Worm (Caenorhabditis elegans): ENCODE measurements around the gene srw-34.
"Not testable (repeated sequence)": the region's sequence is repeated elsewhere in the genome, so short reads cannot be mapped to it uniquely, and the experiment has no call there.

srw-34 gene

DNA sequence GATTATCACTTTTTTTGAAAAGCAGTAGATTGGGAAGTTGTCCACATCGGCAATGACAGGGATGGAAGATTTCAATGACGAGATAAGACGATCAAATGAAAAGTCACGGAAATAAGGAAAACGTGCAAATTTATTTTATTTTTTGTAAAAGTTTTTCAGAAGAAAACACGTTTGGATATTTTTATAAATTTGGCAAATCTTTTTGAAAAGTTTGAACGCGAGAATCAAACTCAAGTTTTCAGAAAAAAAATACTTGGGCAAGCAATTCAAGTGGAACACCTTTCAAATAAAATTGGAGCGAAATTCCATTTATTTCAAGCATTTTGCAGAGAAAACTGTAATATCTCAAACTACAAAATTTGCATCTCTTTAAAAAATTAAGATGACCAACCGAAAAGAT, 7.0 kb downstream of the srw-34 start, which contains the start of gene F36D3.5:
Gene F36D3.5 (minus strand): TSS at position 101 of the 400 bp plus-strand sequence.
- not testable (repeated sequence) for TF ChIP-seq lin-38, T26A8.4, F44E2.7 (GFP tag; IDR thresholded peaks at IDR 0.05)

DNA sequence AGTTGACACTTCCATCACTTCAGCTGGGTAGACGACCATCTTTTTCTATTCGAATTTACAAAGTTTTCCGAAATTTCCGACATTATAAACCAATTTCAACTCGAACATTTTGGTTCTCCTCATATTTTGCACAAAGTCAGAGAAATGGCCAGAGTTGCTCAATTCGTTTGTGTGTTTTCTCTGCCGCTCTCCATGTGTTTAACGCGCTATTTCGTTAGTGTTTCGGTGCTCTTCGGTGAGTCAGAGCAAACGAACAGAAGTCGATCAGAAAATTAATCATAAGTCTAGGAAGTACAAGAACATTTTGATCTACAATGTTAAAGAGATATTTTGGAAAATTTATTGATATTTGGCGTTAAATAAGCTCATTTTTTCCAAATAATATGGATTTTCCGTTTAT, 13.5 kb downstream of the srw-34 start, which contains the start of gene srr-3:
Gene srr-3 (minus strand): TSS at position 101 of the 400 bp plus-strand sequence.
- TF ChIP-seq set-16 (GFP tag; IDR thresholded peaks at IDR 0.05) (no peak), zip-11 (GFP tag; IDR thresholded peaks at IDR 0.05) (no peak), zfp-3 (GFP tag; conservative IDR thresholded peaks at IDR 0.05) (no peak), madf-5 (GFP tag; IDR thresholded peaks at IDR 0.05) (no peak), zag-1 (tag; optimal IDR thresholded peaks at IDR 0.05) (no peak), ceh-28 (tag; optimal IDR thresholded peaks at IDR 0.05) (no peak), ztf-7 (tag; optimal IDR thresholded peaks at IDR 0.05) (no peak), daf-8 (GFP tag; IDR thresholded peaks at IDR 0.05) (no peak), lin-15B (tag; optimal IDR thresholded peaks at IDR 0.05) (no peak), nhr-28 (tag; optimal IDR thresholded peaks at IDR 0.05) (no peak), lim-7 (GFP tag; IDR thresholded peaks at IDR 0.05) (no peak)

DNA sequence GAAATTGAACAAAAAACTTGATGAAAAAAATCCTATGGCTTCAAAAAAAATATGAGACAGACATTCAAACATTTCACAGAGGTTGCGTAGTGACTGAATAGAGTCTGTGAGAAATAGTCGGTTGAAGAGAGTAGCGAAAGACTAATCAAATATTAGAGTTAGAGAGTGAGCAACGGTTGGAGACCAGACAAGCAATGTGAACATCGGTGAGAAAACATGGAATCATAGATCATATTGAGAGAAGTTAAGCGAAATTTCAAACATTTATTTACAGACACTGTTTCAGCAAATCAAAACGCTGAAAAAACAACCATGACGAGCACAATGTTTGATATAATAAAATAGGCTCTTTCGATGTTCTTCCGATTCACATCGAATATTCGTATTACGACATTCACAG, 15.5 kb downstream of the srw-34 start:
- TF ChIP-seq unc-62 (GFP tag; optimal IDR thresholded peaks at IDR 0.05 in 1 of 2), result peak in 1 of 2 experiments; percentile 94
- no peak for TF ChIP-seq unc-62 (tag; optimal IDR thresholded peaks at IDR 0.05)
- no peak for TF ChIP-seq hlh-30 (tag; optimal IDR thresholded peaks at IDR 0.05; ENCODE audit: insufficient read depth)

DNA sequence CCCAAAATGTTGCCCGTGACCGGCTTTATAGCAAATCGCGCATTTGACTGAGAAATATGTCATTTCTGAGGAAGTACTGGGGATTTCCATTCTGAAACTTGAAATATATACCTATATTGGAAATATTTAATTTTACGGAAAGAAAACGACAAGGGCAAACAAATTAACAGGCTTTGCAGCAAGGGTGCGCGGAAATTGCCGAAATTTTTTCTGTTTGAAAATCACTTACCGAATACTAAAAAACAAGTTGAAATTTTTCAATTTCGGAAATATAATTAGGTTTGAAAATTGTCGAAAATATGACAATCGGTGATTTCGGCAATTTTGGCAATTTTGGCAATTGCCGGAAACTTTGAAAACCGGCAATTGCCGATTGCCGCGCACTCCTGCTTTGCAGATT, 16.3 kb downstream of the srw-34 start, which contains the start of gene nhr-54:
Gene nhr-54 (minus strand): TSS at position 101 of the 400 bp plus-strand sequence.
- TF ChIP-seq nhr-111 (GFP tag; optimal IDR thresholded peaks at IDR 0.05), result no peak
- TF ChIP-seq daf-16 (GFP tag; optimal IDR thresholded peaks at IDR 0.05), result no peak
- no peak for TF ChIP-seq daf-16 (tag; optimal IDR thresholded peaks at IDR 0.05)
- TF ChIP-seq set-16 (GFP tag; IDR thresholded peaks at IDR 0.05), result no peak
- no peak for TF ChIP-seq nhr-42 (GFP tag; IDR thresholded peaks at IDR 0.05)
- TF ChIP-seq ctbp-1 (GFP tag; IDR thresholded peaks at IDR 0.05), result no peak
- TF ChIP-seq nhr-10 (tag; optimal IDR thresholded peaks at IDR 0.05), result no peak
- TF ChIP-seq lir-3 (tag; optimal IDR thresholded peaks at IDR 0.05), result no peak
- TF ChIP-seq Y105C5A.15 (GFP tag; IDR thresholded peaks at IDR 0.05), result no peak
- no peak for TF ChIP-seq spr-3 (GFP tag; optimal IDR thresholded peaks at IDR 0.05)
- no peak for TF ChIP-seq nhr-102 (tag; optimal IDR thresholded peaks at IDR 0.05)
- TF ChIP-seq daf-19 (GFP tag; conservative IDR thresholded peaks at IDR 0.05), result no peak
- no peak for TF ChIP-seq pha-4 (GFP tag; IDR thresholded peaks at IDR 0.05)
- no peak for TF ChIP-seq pha-4 (tag; optimal IDR thresholded peaks at IDR 0.05)
- TF ChIP-seq unc-62 (GFP tag; optimal IDR thresholded peaks at IDR 0.05 in 1 of 2), result no peak
- no peak for TF ChIP-seq unc-62 (tag; optimal IDR thresholded peaks at IDR 0.05)
- no peak for TF ChIP-seq T20F7.1 (GFP tag; optimal IDR thresholded peaks at IDR 0.05)
- TF ChIP-seq F10B5.3 (tag; optimal IDR thresholded peaks at IDR 0.05), result no peak
- TF ChIP-seq dmd-6 (GFP tag; IDR thresholded peaks at IDR 0.05), result no peak

DNA sequence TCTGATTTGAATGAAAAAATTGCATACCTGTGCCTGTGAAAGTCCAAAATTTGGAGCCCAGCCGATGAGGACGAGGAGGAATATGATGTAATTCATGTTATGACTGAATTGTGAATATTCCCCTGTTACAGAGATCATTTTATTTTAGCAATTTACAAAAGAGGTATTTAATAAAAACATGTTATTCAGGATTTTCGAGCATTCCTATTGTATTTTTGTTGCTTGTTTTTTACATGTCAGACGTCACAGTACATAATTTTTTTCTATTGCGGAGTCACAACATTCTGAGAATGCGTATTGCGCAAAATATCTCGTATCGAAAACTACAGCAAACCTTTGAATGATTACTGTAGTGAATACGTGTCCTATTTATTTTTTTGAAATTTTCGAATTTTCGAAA, 19.0 kb downstream of the srw-34 start, which contains the start of gene F36D3.14:
Gene F36D3.14 (minus strand): TSS at position 101 of the 400 bp plus-strand sequence.
- TF ChIP-seq lin-38 (GFP tag; IDR thresholded peaks at IDR 0.05) (no peak), mep-1 (tag; optimal IDR thresholded peaks at IDR 0.05) (no peak), hif-1 (tag; optimal IDR thresholded peaks at IDR 0.05) (no peak), unc-62 (GFP tag; optimal IDR thresholded peaks at IDR 0.05 in 1 of 2) (peak in 1 of 2 experiments; percentile 29), unc-62 (tag; optimal IDR thresholded peaks at IDR 0.05) (no peak), F26F4.8 (GFP tag; conservative IDR thresholded peaks at IDR 0.05) (no peak)

Data from whole organism, L4 larva.